Worm (Caenorhabditis elegans): ENCODE data around the gene zig-8.

zig-8 gene

ce11 chrIII:13105911-13106310, 13.7 kb upstream of the zig-8 start:
- TF ChIP-seq R02D3.7 (tag; optimal IDR thresholded peaks at IDR 0.05), result no peak
- no peak for TF ChIP-seq sma-3 (GFP tag; optimal IDR thresholded peaks at IDR 0.05)
- TF ChIP-seq mab-5 (tag; optimal IDR thresholded peaks at IDR 0.05), result no peak
- TF ChIP-seq mdl-1 (tag; optimal IDR thresholded peaks at IDR 0.05), result no peak
- no peak for TF ChIP-seq alr-1 (tag; optimal IDR thresholded peaks at IDR 0.05)
- no peak for TF ChIP-seq dmd-4 (tag; optimal IDR thresholded peaks at IDR 0.05)
- no peak for TF ChIP-seq lin-39 (tag; optimal IDR thresholded peaks at IDR 0.05)
- TF ChIP-seq crh-2 (tag; optimal IDR thresholded peaks at IDR 0.05), result peak; percentile 68
- TF ChIP-seq lsy-2 (tag; optimal IDR thresholded peaks at IDR 0.05), result peak in 1 of 2 experiments; percentile 61
- TF ChIP-seq ztf-1 (GFP tag; conservative IDR thresholded peaks at IDR 0.05), result no peak
- TF ChIP-seq unc-55 (GFP tag; optimal IDR thresholded peaks at IDR 0.05), result peak; percentile 87
- TF ChIP-seq nhr-23 (tag; optimal IDR thresholded peaks at IDR 0.05), result no peak
- TF ChIP-seq nhr-237 (tag; optimal IDR thresholded peaks at IDR 0.05), result no peak
- TF ChIP-seq lin-13 (GFP tag; optimal IDR thresholded peaks at IDR 0.05), result peak; percentile 47
- no peak for TF ChIP-seq sma-9 (GFP tag; optimal IDR thresholded peaks at IDR 0.05)
- no peak for TF ChIP-seq sma-9 (tag; optimal IDR thresholded peaks at IDR 0.05)
- no peak for TF ChIP-seq unc-62 (GFP tag; optimal IDR thresholded peaks at IDR 0.05)
- TF ChIP-seq nhr-129 (tag; optimal IDR thresholded peaks at IDR 0.05), result peak; percentile 71
- TF ChIP-seq nhr-25 (tag; optimal IDR thresholded peaks at IDR 0.05), result no peak
- TF ChIP-seq nhr-77 (tag; optimal IDR thresholded peaks at IDR 0.05), result no peak
- TF ChIP-seq ceh-16 (tag; optimal IDR thresholded peaks at IDR 0.05), result no peak
- no peak for TF ChIP-seq unc-39 (tag; optimal IDR thresholded peaks at IDR 0.05)
- no peak for TF ChIP-seq ceh-82 (tag; optimal IDR thresholded peaks at IDR 0.05)
- TF ChIP-seq skn-1 (tag; optimal IDR thresholded peaks at IDR 0.05), result no peak
- no peak for TF ChIP-seq mbf-1 (tag; optimal IDR thresholded peaks at IDR 0.05)
- TF ChIP-seq ama-1 (optimal IDR thresholded peaks at IDR 0.05), result no peak
- TF ChIP-seq blmp-1 (tag; optimal IDR thresholded peaks at IDR 0.05; ENCODE audit: insufficient read depth), result no peak
- TF ChIP-seq C34F6.9 (tag; optimal IDR thresholded peaks at IDR 0.05), result peak; percentile 59
- peak; percentile 20 for TF ChIP-seq gmeb-1 (tag; optimal IDR thresholded peaks at IDR 0.05)
- peak; percentile 62 for TF ChIP-seq fos-1 (tag; optimal IDR thresholded peaks at IDR 0.05)
- peak; percentile 42 for TF ChIP-seq F13H6.1 (tag; optimal IDR thresholded peaks at IDR 0.05)
- TF ChIP-seq sem-4 (tag; optimal IDR thresholded peaks at IDR 0.05), result peak; percentile 67

ce11 chrIII:13107307-13107706, 12.3 kb upstream of the zig-8 start, which contains the start of gene dhhc-8:
TSS of gene dhhc-8 (plus strand) at chrIII:13107607.
- no peak for TF ChIP-seq nhr-77 (tag; optimal IDR thresholded peaks at IDR 0.05)
- TF ChIP-seq lin-39 (tag; optimal IDR thresholded peaks at IDR 0.05), result no peak
- TF ChIP-seq Y55F3AM.14 (GFP tag; optimal IDR thresholded peaks at IDR 0.05), result no peak
- TF ChIP-seq sma-3 (GFP tag; optimal IDR thresholded peaks at IDR 0.05), result no peak
- TF ChIP-seq C34F6.9 (tag; optimal IDR thresholded peaks at IDR 0.05), result no peak
- TF ChIP-seq nhr-6 (tag; optimal IDR thresholded peaks at IDR 0.05), result no peak
- TF ChIP-seq unc-39 (tag; optimal IDR thresholded peaks at IDR 0.05), result no peak
- no peak for TF ChIP-seq mab-5 (tag; optimal IDR thresholded peaks at IDR 0.05)
- no peak for TF ChIP-seq ZK546.5 (tag; optimal IDR thresholded peaks at IDR 0.05)
- no peak for TF ChIP-seq nhr-129 (tag; optimal IDR thresholded peaks at IDR 0.05)
- no peak for TF ChIP-seq unc-62 (GFP tag; optimal IDR thresholded peaks at IDR 0.05)

DNA sequence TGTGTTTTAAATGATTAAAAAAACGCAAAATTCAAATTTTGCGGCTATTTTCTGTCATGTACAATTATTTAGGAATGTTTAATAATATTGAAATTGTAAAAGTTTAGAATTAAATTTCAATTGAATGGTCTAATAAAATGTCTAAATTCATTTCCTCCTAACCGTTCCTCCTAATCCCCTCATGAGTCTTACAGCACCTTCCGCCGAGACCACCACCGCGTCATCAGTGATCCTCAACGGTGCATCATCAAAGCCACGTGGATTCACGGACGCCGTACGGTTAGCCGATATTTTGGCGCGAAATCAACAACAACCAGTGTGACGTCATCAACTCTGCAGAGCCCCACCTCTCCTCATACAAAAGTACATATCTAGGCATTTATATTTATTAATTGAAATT, 1.2 kb upstream of the zig-8 start:
- TF ChIP-seq crh-2 (tag; optimal IDR thresholded peaks at IDR 0.05), result no peak
- TF ChIP-seq ama-1 (optimal IDR thresholded peaks at IDR 0.05), result no peak
- TF ChIP-seq ceh-16 (tag; optimal IDR thresholded peaks at IDR 0.05), result no peak
- no peak for TF ChIP-seq ZK546.5 (tag; optimal IDR thresholded peaks at IDR 0.05)
- no peak for TF ChIP-seq Y55F3AM.14 (GFP tag; optimal IDR thresholded peaks at IDR 0.05)
- TF ChIP-seq nhr-6 (tag; optimal IDR thresholded peaks at IDR 0.05), result no peak

- no peak for TF ChIP-seq ZK546.5 (tag; optimal IDR thresholded peaks at IDR 0.05)
- TF ChIP-seq nhr-237 (tag; optimal IDR thresholded peaks at IDR 0.05), result no peak
- no peak for TF ChIP-seq blmp-1 (tag; optimal IDR thresholded peaks at IDR 0.05; ENCODE audit: insufficient read depth)
- no peak for TF ChIP-seq sma-9 (GFP tag; optimal IDR thresholded peaks at IDR 0.05)
- TF ChIP-seq sma-9 (tag; optimal IDR thresholded peaks at IDR 0.05), result no peak
- no peak for TF ChIP-seq snpc-4 (tag; optimal IDR thresholded peaks at IDR 0.05)
- TF ChIP-seq mdl-1 (tag; optimal IDR thresholded peaks at IDR 0.05), result no peak
- no peak for TF ChIP-seq ztf-11 (tag; optimal IDR thresholded peaks at IDR 0.05)
- TF ChIP-seq crh-2 (tag; optimal IDR thresholded peaks at IDR 0.05), result no peak
- no peak for TF ChIP-seq peb-1 (tag; optimal IDR thresholded peaks at IDR 0.05)
- no peak for TF ChIP-seq ceh-16 (tag; optimal IDR thresholded peaks at IDR 0.05)
- no peak for TF ChIP-seq C34F6.9 (tag; optimal IDR thresholded peaks at IDR 0.05)
- no peak for TF ChIP-seq lin-11 (tag; optimal IDR thresholded peaks at IDR 0.05)
- no peak for TF ChIP-seq nhr-21 (tag; optimal IDR thresholded peaks at IDR 0.05)
- no peak for TF ChIP-seq unc-55 (GFP tag; optimal IDR thresholded peaks at IDR 0.05)
- no peak for TF ChIP-seq elt-3 (tag; optimal IDR thresholded peaks at IDR 0.05)
- TF ChIP-seq fos-1 (tag; optimal IDR thresholded peaks at IDR 0.05), result no peak
- TF ChIP-seq nhr-12 (tag; optimal IDR thresholded peaks at IDR 0.05), result no peak
- no peak for TF ChIP-seq alr-1 (tag; optimal IDR thresholded peaks at IDR 0.05)
- no peak for TF ChIP-seq zag-1 (tag; optimal IDR thresholded peaks at IDR 0.05)
- no peak for TF ChIP-seq ama-1 (optimal IDR thresholded peaks at IDR 0.05)
These were observed 3.8 kb downstream of the zig-8 start for ce11 chrIII:13123440-13123839.

All from whole organism, L2 larva.